Worm (Caenorhabditis elegans): ENCODE measurements around the gene Y17G7B.20.

The Y17G7B.20 gene

DNA sequence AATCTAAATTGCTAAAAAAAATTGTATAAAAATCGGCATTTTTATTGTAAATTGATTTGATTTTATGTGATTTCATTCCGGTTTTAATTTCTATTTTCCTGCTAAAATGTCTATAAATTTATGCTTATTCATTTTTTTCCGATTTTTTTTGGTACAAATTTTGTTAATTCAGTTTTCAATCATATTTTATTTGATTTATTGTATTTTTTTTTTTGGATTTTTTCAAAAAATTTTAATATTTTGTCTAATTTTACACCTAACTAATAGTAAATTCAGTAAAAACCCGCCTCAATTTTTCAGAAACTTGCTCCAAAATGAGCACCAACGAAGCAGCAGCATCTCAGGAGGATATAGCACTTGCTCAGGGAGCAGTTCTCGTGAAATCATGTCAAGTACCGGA is 13.1 kb upstream of the Y17G7B.20 start, which contains the start of gene dhps-1:
Gene dhps-1, plus strand, starts transcription at position 301 of the 400 bp plus-strand sequence.
- TF ChIP-seq F22D6.2 (tag; optimal IDR thresholded peaks at IDR 0.05), result no peak
- TF ChIP-seq cebp-1 (GFP tag; IDR thresholded peaks at IDR 0.05), result no peak
- no peak for TF ChIP-seq cebp-1 (tag; optimal IDR thresholded peaks at IDR 0.05)
- no peak for TF ChIP-seq nhr-120 (GFP tag; IDR thresholded peaks at IDR 0.05)
- TF ChIP-seq F39B2.1 (GFP tag; IDR thresholded peaks at IDR 0.05), result no peak
- TF ChIP-seq tbp1 (GFP tag; optimal IDR thresholded peaks at IDR 0.05), result no peak
- TF ChIP-seq die-1 (tag; optimal IDR thresholded peaks at IDR 0.05), result no peak
- TF ChIP-seq nhr-27 (tag; optimal IDR thresholded peaks at IDR 0.05), result no peak
- TF ChIP-seq ztf-3 (GFP tag; optimal IDR thresholded peaks at IDR 0.05), result no peak
- no peak for TF ChIP-seq dox-1 (GFP tag; IDR thresholded peaks at IDR 0.05)
- no peak for TF ChIP-seq snpc-1.1 (tag; optimal IDR thresholded peaks at IDR 0.05; ENCODE audit: insufficient read depth)

DNA sequence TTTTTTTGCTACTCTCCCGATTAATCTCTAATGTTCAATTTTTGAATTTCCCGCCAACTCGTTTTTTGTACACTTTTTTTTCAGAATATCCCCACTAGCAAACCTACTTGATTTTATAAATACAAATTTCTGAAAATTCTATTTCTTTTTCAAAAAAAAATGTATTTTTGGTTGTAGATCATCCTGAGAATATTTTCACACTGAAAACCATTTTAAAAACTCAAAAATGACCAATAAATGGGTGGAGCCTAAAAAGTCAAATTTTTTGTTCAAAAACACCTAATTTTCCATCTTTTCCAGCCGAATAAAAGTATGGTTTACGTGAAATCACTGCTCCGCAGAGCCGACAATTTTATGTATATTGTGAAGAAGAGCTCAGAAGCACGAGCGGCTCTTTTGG is 9.1 kb upstream of the Y17G7B.20 start, which contains the start of gene Y17G7B.3:
Gene Y17G7B.3, plus strand, starts transcription at position 301 of the 400 bp plus-strand sequence.
- no peak for TF ChIP-seq aptf-3 (GFP tag; IDR thresholded peaks at IDR 0.05)
- TF ChIP-seq snpc-1.1 (tag; optimal IDR thresholded peaks at IDR 0.05; ENCODE audit: insufficient read depth), result no peak
- no peak for TF ChIP-seq egl-44 (GFP tag; IDR thresholded peaks at IDR 0.05)
- no peak for TF ChIP-seq lag-1 (GFP tag; IDR thresholded peaks at IDR 0.05)
- no peak for TF ChIP-seq akir-1 (GFP tag; optimal IDR thresholded peaks at IDR 0.05)
- no peak for TF ChIP-seq F37B4.10 (GFP tag; IDR thresholded peaks at IDR 0.05)
- no peak for TF ChIP-seq tlf-1 (GFP tag; optimal IDR thresholded peaks at IDR 0.05)
- TF ChIP-seq T26A5.8 (tag; optimal IDR thresholded peaks at IDR 0.05), result no peak
- TF ChIP-seq F33H1.4 (GFP tag; IDR thresholded peaks at IDR 0.05), result no peak

DNA sequence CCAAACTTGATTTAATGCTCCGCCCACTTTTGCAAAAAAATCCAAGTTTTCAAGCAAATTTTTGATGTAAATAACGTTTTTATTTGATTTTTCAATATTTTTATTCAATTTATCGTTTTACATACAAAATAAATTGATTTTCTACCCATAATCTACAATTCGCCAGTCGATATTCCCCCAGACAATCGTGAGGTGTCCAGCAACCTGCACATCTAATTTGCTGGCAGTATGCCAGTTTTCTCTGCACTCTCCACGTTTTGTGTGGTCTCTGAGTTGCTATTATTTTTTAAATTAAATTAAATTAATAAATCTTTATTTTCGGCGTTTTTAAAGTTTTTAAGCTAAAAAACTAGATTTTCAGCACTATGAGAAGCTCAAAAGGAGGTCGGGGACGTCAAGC is 466 bp upstream of the Y17G7B.20 start:
- TF ChIP-seq somi-1 (GFP tag; optimal IDR thresholded peaks at IDR 0.05) (no peak), F39B2.1 (GFP tag; IDR thresholded peaks at IDR 0.05) (no peak), snpc-3.4 (tag; optimal IDR thresholded peaks at IDR 0.05) (peak; percentile 88), D2030.7 (GFP tag; IDR thresholded peaks at IDR 0.05) (peak; percentile 96), attf-3 (GFP tag; conservative IDR thresholded peaks at IDR 0.05) (no peak), attf-5 (GFP tag; optimal IDR thresholded peaks at IDR 0.05) (peak; percentile 94), atf-7 (tag; optimal IDR thresholded peaks at IDR 0.05) (no peak), B0261.1 (tag; optimal IDR thresholded peaks at IDR 0.05) (no peak), tbp1 (GFP tag; optimal IDR thresholded peaks at IDR 0.05) (peak; percentile 76), cebp-2 (GFP tag; IDR thresholded peaks at IDR 0.05) (no peak), C06A6.2 (GFP tag; conservative IDR thresholded peaks at IDR 0.05) (no peak), mcd-1 (GFP tag; IDR thresholded peaks at IDR 0.05) (peak; percentile 88), ceh-91 (GFP tag; IDR thresholded peaks at IDR 0.05) (peak; percentile 92), K11D2.4 (GFP tag; IDR thresholded peaks at IDR 0.05) (no peak), ztf-18 (tag; optimal IDR thresholded peaks at IDR 0.05) (peak; percentile 71), nhr-80 (tag; optimal IDR thresholded peaks at IDR 0.05) (peak; percentile 28), bed-1 (GFP tag; IDR thresholded peaks at IDR 0.05) (no peak), snpc-4 (GFP tag; optimal IDR thresholded peaks at IDR 0.05) (peak; percentile 23), snpc-4 (tag; optimal IDR thresholded peaks at IDR 0.05) (peak in 3 of 4 experiments; percentile 66 to 79 (median 66)), mel-28 (tag; optimal IDR thresholded peaks at IDR 0.05; ENCODE audit: borderline replicate concordance) (no peak), ztf-3 (GFP tag; optimal IDR thresholded peaks at IDR 0.05) (no peak), sdz-38 (tag; optimal IDR thresholded peaks at IDR 0.05) (no peak), repo-1 (tag; optimal IDR thresholded peaks at IDR 0.05) (peak; percentile 13), dox-1 (GFP tag; IDR thresholded peaks at IDR 0.05) (no peak), madf-10 (tag; optimal IDR thresholded peaks at IDR 0.05) (peak; percentile 85), sea-2 (GFP tag; IDR thresholded peaks at IDR 0.05) (no peak), dpff-1 (tag; optimal IDR thresholded peaks at IDR 0.05) (no peak), rpc-1 (optimal IDR thresholded peaks at IDR 0.05) (no peak), rpc-1 (tag; optimal IDR thresholded peaks at IDR 0.05) (no peak), ceh-27 (GFP tag; optimal IDR thresholded peaks at IDR 0.05) (no peak), nfya-1 (tag; optimal IDR thresholded peaks at IDR 0.05; ENCODE audit: borderline replicate concordance, insufficient read depth) (no peak), dpl-1 (GFP tag; optimal IDR thresholded peaks at IDR 0.05) (peak; percentile 27)
